Worm (Caenorhabditis elegans): ENCODE results near the gene C53D6.6.

C53D6.6 gene

ce11 chrIV:9074244-9074723 is 41.8 kb upstream of the C53D6.6 start, which contains the start of gene mppb-1:
Gene mppb-1, plus strand, starts transcription at chrIV:9074673.
- TF ChIP-seq nhr-12 (tag; optimal IDR thresholded peaks at IDR 0.05) (no peak), xbp-1 (tag; optimal IDR thresholded peaks at IDR 0.05) (peak; percentile 90), lin-15B (tag; optimal IDR thresholded peaks at IDR 0.05) (peak; percentile 52), hlh-4 (tag; optimal IDR thresholded peaks at IDR 0.05) (peak; percentile 8), irx-1 (tag; optimal IDR thresholded peaks at IDR 0.05) (peak; percentile 92), hlh-17 (GFP tag; optimal IDR thresholded peaks at IDR 0.05; ENCODE audit: borderline replicate concordance) (no peak), ztf-4 (tag; optimal IDR thresholded peaks at IDR 0.05) (no peak), nhr-47 (tag; optimal IDR thresholded peaks at IDR 0.05) (peak; percentile 93), egl-13 (tag; optimal IDR thresholded peaks at IDR 0.05) (peak; percentile 90), mdl-1 (tag; optimal IDR thresholded peaks at IDR 0.05) (peak in 1 of 2 experiments; percentile 65), nhr-77 (tag; optimal IDR thresholded peaks at IDR 0.05) (peak; percentile 56), fos-1 (tag; optimal IDR thresholded peaks at IDR 0.05) (peak; percentile 61), zag-1 (tag; optimal IDR thresholded peaks at IDR 0.05) (no peak), ets-5 (GFP tag; IDR thresholded peaks at IDR 0.05) (no peak), grh-1 (GFP tag; IDR thresholded peaks at IDR 0.05) (peak; percentile 69), nhr-237 (tag; optimal IDR thresholded peaks at IDR 0.05) (peak; percentile 63), unc-130 (tag; optimal IDR thresholded peaks at IDR 0.05) (peak; percentile 88), swsn-7 (tag; optimal IDR thresholded peaks at IDR 0.05) (peak; percentile 87), aly-2 (tag; optimal IDR thresholded peaks at IDR 0.05) (peak; percentile 23), zip-4 (GFP tag; optimal IDR thresholded peaks at IDR 0.05) (peak; percentile 75), unc-62 (GFP tag; optimal IDR thresholded peaks at IDR 0.05) (no peak), tlp-1 (tag; optimal IDR thresholded peaks at IDR 0.05) (no peak), elt-2 (tag; optimal IDR thresholded peaks at IDR 0.05) (peak; percentile 72), snu-23 (GFP tag; optimal IDR thresholded peaks at IDR 0.05) (peak; percentile 90), sup-37 (GFP tag; optimal IDR thresholded peaks at IDR 0.05) (no peak), ceh-8 (GFP tag; optimal IDR thresholded peaks at IDR 0.05) (peak; percentile 81), alr-1 (tag; optimal IDR thresholded peaks at IDR 0.05; ENCODE audit: borderline replicate concordance) (no peak), nhr-20 (tag; optimal IDR thresholded peaks at IDR 0.05) (peak; percentile 89), ces-1 (GFP tag; optimal IDR thresholded peaks at IDR 0.05) (no peak), sptf-1 (tag; optimal IDR thresholded peaks at IDR 0.05) (no peak), nhr-90 (tag; optimal IDR thresholded peaks at IDR 0.05; ENCODE audit: poor library complexity) (peak; percentile 94), nhr-84 (tag; optimal IDR thresholded peaks at IDR 0.05) (no peak), mef-2 (tag; optimal IDR thresholded peaks at IDR 0.05) (peak; percentile 6), Y116A8C.19 (tag; optimal IDR thresholded peaks at IDR 0.05; ENCODE audit: borderline replicate concordance) (peak; percentile 91), lin-39 (tag; optimal IDR thresholded peaks at IDR 0.05) (peak; percentile 69), C04F5.9 (tag; optimal IDR thresholded peaks at IDR 0.05) (peak; percentile 84), aha-1 (tag; optimal IDR thresholded peaks at IDR 0.05) (no peak), fkh-8 (tag; optimal IDR thresholded peaks at IDR 0.05) (peak; percentile 72), egl-27 (tag; optimal IDR thresholded peaks at IDR 0.05) (no peak), unc-30 (tag; optimal IDR thresholded peaks at IDR 0.05) (no peak), blmp-1 (tag; optimal IDR thresholded peaks at IDR 0.05) (peak; percentile 99), mep-1 (tag; optimal IDR thresholded peaks at IDR 0.05) (peak; percentile 69), lir-3 (tag; optimal IDR thresholded peaks at IDR 0.05; ENCODE audit: poor library complexity) (peak; percentile 97), nhr-71 (tag; optimal IDR thresholded peaks at IDR 0.05) (peak; percentile 94), unc-98 (GFP tag; IDR thresholded peaks at IDR 0.05) (peak; percentile 80), vab-15 (tag; optimal IDR thresholded peaks at IDR 0.05) (peak; percentile 99), mab-9 (GFP tag; IDR thresholded peaks at IDR 0.05) (peak; percentile 78), skn-1 (tag; optimal IDR thresholded peaks at IDR 0.05) (peak; percentile 83), elt-3 (tag; optimal IDR thresholded peaks at IDR 0.05) (peak in 2 of 6 experiments; percentile 22 to 51), tbx-2 (tag; optimal IDR thresholded peaks at IDR 0.05) (peak; percentile 92), fkh-4 (tag; optimal IDR thresholded peaks at IDR 0.05; ENCODE audit: borderline replicate concordance) (peak; percentile 94), lin-14 (GFP tag; optimal IDR thresholded peaks at IDR 0.05) (peak; percentile 82)

All from whole organism, L1 larva.